Worm (Caenorhabditis elegans) whole organism, L4 larva: Measurements from ENCODE around the gene nlp-59.

ENCODE experiments used
- D1046.2 ChIP-seq: fragments of 200-800 bp; sonication (Bioruptor generic); IDR thresholded peaks from 2 replicates; pipeline ENCODE4 v1.3.6; 2022; ENCODE audit warnings: missing genetic modification characterization, missing compliant biosample characterization
- F10B5.3 ChIP-seq: sonication (generic microtip); optimal IDR thresholded peaks from 2 replicates; lab custom pipeline; 2016; ENCODE audit warnings: mild to moderate bottlenecking, missing genetic modification characterization, missing compliant biosample characterization
- F37D6.2 ChIP-seq: sonication (generic microtip); optimal IDR thresholded peaks from 2 replicates; lab custom pipeline; 2016; ENCODE audit warnings: mild to moderate bottlenecking, missing genetic modification characterization, missing compliant biosample characterization
- R02D3.7 ChIP-seq: fragments of 150-350 bp; sonication (generic microtip); optimal IDR thresholded peaks from 3 replicates; lab custom pipeline; 2014; ENCODE audit warnings: missing biosample characterization, missing genetic modification characterization
- Y105C5A.15 ChIP-seq: fragments of 200-800 bp; sonication (Bioruptor generic); IDR thresholded peaks from 2 replicates; pipeline ENCODE4 v1.3.6; 2022; ENCODE audit warnings: missing genetic modification characterization, missing compliant biosample characterization
- Y48G9A.11 ChIP-seq: fragments of 200-800 bp; sonication (Bioruptor generic); IDR thresholded peaks from 2 replicates; pipeline ENCODE4 v1.3.6; 2022; ENCODE audit warnings: missing genetic modification reagents, missing genetic modification characterization, missing compliant biosample characterization
- Y5F2A.4 ChIP-seq: fragments of 200-800 bp; sonication (Bioruptor generic); optimal IDR thresholded peaks from 2 replicates; lab custom pipeline; 2018; ENCODE audit warnings: mild to moderate bottlenecking, missing genetic modification characterization, missing compliant biosample characterization
- ZK546.5 ChIP-seq, 2 experiments: sonication (generic microtip); optimal IDR thresholded peaks; 2 replicates each; lab custom pipeline; 2017; ENCODE audit warnings: missing biosample characterization in 2 of 2, missing genetic modification characterization in 2 of 2
- aha-1 ChIP-seq: fragments of 150-350 bp; peaks from one replicate; lab custom pipeline; 2014; ENCODE audit warnings: missing biosample characterization, missing genetic modification characterization
- arid-1 ChIP-seq: fragments of 200-800 bp; sonication (Bioruptor generic); conservative IDR thresholded peaks from 2 replicates; pipeline ENCODE4 v1.3.6; 2022; ENCODE audit warnings: missing genetic modification reagents, missing genetic modification characterization, missing compliant biosample characterization
- ceh-28 ChIP-seq: fragments of 150-350 bp; optimal IDR thresholded peaks from 2 replicates; lab custom pipeline; 2014; ENCODE audit warnings: missing biosample characterization, missing genetic modification reagents, missing genetic modification characterization
- ceh-44 ChIP-seq: fragments of 200-800 bp; sonication (Bioruptor generic); IDR thresholded peaks from 2 replicates; pipeline ENCODE4 v1.3.6; 2022; ENCODE audit warnings: missing genetic modification reagents, missing genetic modification characterization, missing compliant biosample characterization
- ceh-62 ChIP-seq: sonication (generic microtip); optimal IDR thresholded peaks from 2 replicates; lab custom pipeline; 2017; ENCODE audit warnings: missing biosample characterization, missing genetic modification characterization
- ceh-82 ChIP-seq: sonication (generic microtip); optimal IDR thresholded peaks from 2 replicates; lab custom pipeline; 2017; ENCODE audit warnings: missing biosample characterization, missing genetic modification characterization
- ces-1 ChIP-seq: fragments of 150-350 bp; sonication (generic microtip); optimal IDR thresholded peaks from 4 replicates; lab custom pipeline; 2014; ENCODE audit warnings: missing biosample characterization, missing genetic modification reagents, missing genetic modification characterization
- cey-2 ChIP-seq: sonication (generic microtip); optimal IDR thresholded peaks from 3 replicates; lab custom pipeline; 2017; ENCODE audit warnings: missing genetic modification characterization, mild to moderate bottlenecking, missing compliant biosample characterization, antibody characterized with exemption, borderline replicate concordance; ENCODE audit not compliant: insufficient read depth
- ctbp-1 ChIP-seq: fragments of 200-800 bp; sonication (Bioruptor generic); IDR thresholded peaks from 2 replicates; pipeline ENCODE4 v1.3.6; 2022; ENCODE audit warnings: missing genetic modification reagents, missing genetic modification characterization, missing compliant biosample characterization
- daf-16 ChIP-seq, 3 experiments: sonication (generic microtip); optimal IDR thresholded peaks; 2 replicates each; lab custom pipeline; 2016 to 2017; ENCODE audit warnings: missing genetic modification characterization in 3 of 3, missing genetic modification reagents in 3 of 3, mild to moderate bottlenecking in 2 of 3, missing compliant biosample characterization in 2 of 3, missing biosample characterization in 1 of 3, moderate library complexity in 1 of 3
- egl-43 ChIP-seq: fragments of 200-800 bp; sonication (Bioruptor generic); IDR thresholded peaks from 2 replicates; pipeline ENCODE4 v1.3.6; 2022; ENCODE audit warnings: missing genetic modification reagents, missing genetic modification characterization, missing compliant biosample characterization
- hlh-30 ChIP-seq: sonication (generic microtip); optimal IDR thresholded peaks from 2 replicates; lab custom pipeline; 2017; ENCODE audit warnings: antibody characterized with exemption, mild to moderate bottlenecking, missing genetic modification characterization, missing compliant biosample characterization; ENCODE audit not compliant: insufficient read depth
- lin-38 ChIP-seq: fragments of 200-800 bp; sonication (Bioruptor generic); IDR thresholded peaks from 2 replicates; pipeline ENCODE4 v1.3.6; 2022; ENCODE audit warnings: missing genetic modification reagents, missing genetic modification characterization, missing compliant biosample characterization
- lin-39 ChIP-seq: fragments of 150-350 bp; optimal IDR thresholded peaks from 2 replicates; lab custom pipeline; 2014; ENCODE audit warnings: missing biosample characterization, missing genetic modification reagents, missing genetic modification characterization
- madf-5 ChIP-seq, 2 experiments: fragments of 200-800 bp; sonication (Bioruptor generic); IDR thresholded peaks; 2 replicates each; pipeline ENCODE4 v1.3.6; 2022; ENCODE audit warnings: missing compliant biosample characterization in 2 of 2, missing genetic modification characterization in 2 of 2
- madf-9 ChIP-seq: fragments of 200-800 bp; sonication (Bioruptor generic); conservative IDR thresholded peaks from 2 replicates; pipeline ENCODE4 v1.3.6; 2022; ENCODE audit warnings: missing genetic modification reagents, missing genetic modification characterization, missing compliant biosample characterization
- mdt-29 ChIP-seq: fragments of 200-800 bp; sonication (Bioruptor generic); IDR thresholded peaks from 2 replicates; pipeline ENCODE4 v1.3.6; 2022; ENCODE audit warnings: missing genetic modification reagents, missing genetic modification characterization, missing compliant biosample characterization
- mep-1 ChIP-seq: fragments of 150-350 bp; sonication (generic microtip); optimal IDR thresholded peaks from 3 replicates; lab custom pipeline; 2014; ENCODE audit warnings: missing biosample characterization, missing genetic modification characterization
- mes-2 ChIP-seq: sonication (generic microtip); optimal IDR thresholded peaks from 2 replicates; lab custom pipeline; 2016; ENCODE audit warnings: missing genotype, mild to moderate bottlenecking, missing genetic modification characterization, missing compliant biosample characterization; ENCODE audit not compliant: poor library complexity, severe bottlenecking
- mxl-2 ChIP-seq: fragments of 200-800 bp; sonication (Bioruptor generic); conservative IDR thresholded peaks from 2 replicates; pipeline ENCODE4 v1.3.6; 2022; ENCODE audit warnings: missing genetic modification reagents, missing genetic modification characterization, missing compliant biosample characterization
- nhr-10 ChIP-seq: fragments of 150-350 bp; optimal IDR thresholded peaks from 2 replicates; lab custom pipeline; 2014; ENCODE audit warnings: missing biosample characterization, missing genetic modification characterization
- nhr-11 ChIP-seq: fragments of 150-350 bp; optimal IDR thresholded peaks from 2 replicates; lab custom pipeline; 2014; ENCODE audit warnings: missing biosample characterization, missing genetic modification characterization
- nhr-25 ChIP-seq: sonication (generic microtip); optimal IDR thresholded peaks from 2 replicates; lab custom pipeline; 2017; ENCODE audit warnings: missing genetic modification characterization, mild to moderate bottlenecking, missing compliant biosample characterization, antibody characterized with exemption, moderate library complexity, borderline replicate concordance; ENCODE audit not compliant: insufficient read depth
- nhr-41 ChIP-seq: fragments of 200-800 bp; sonication (Bioruptor generic); IDR thresholded peaks from 2 replicates; pipeline ENCODE4 v1.3.6; 2022; ENCODE audit warnings: missing genetic modification reagents, missing genetic modification characterization, missing compliant biosample characterization
- nhr-42 ChIP-seq: fragments of 200-800 bp; sonication (Bioruptor generic); IDR thresholded peaks from 2 replicates; pipeline ENCODE4 v1.3.6; 2022; ENCODE audit warnings: missing genetic modification characterization, missing compliant biosample characterization
- nhr-77 ChIP-seq: fragments of 150-350 bp; optimal IDR thresholded peaks from 2 replicates; lab custom pipeline; 2014; ENCODE audit warnings: missing biosample characterization, missing genetic modification characterization
- pqm-1 ChIP-seq: sonication (generic microtip); optimal IDR thresholded peaks from 2 replicates; lab custom pipeline; 2017; ENCODE audit warnings: missing biosample characterization, missing genetic modification characterization
- set-16 ChIP-seq: fragments of 200-800 bp; sonication (Bioruptor generic); IDR thresholded peaks from 2 replicates; pipeline ENCODE4 v1.3.6; 2022; ENCODE audit warnings: missing genetic modification reagents, missing genetic modification characterization, missing compliant biosample characterization
- snpc-1.2 ChIP-seq: fragments of 200-800 bp; sonication (Bioruptor generic); IDR thresholded peaks from 2 replicates; pipeline ENCODE4 v1.3.6; 2022; ENCODE audit warnings: missing genetic modification reagents, missing genetic modification characterization, missing compliant biosample characterization
- snpc-4 ChIP-seq: fragments of 150-350 bp; optimal IDR thresholded peaks from 2 replicates; lab custom pipeline; 2014; ENCODE audit warnings: missing biosample characterization, missing genetic modification characterization
- spr-1 ChIP-seq: sonication (generic microtip); optimal IDR thresholded peaks from 2 replicates; lab custom pipeline; 2016; ENCODE audit warnings: mild to moderate bottlenecking, missing genetic modification characterization, missing compliant biosample characterization
- spr-3 ChIP-seq: fragments of 200-800 bp; sonication (Bioruptor generic); optimal IDR thresholded peaks from 2 replicates; lab custom pipeline; 2018; ENCODE audit warnings: mild to moderate bottlenecking, missing genetic modification characterization, missing compliant biosample characterization
- tag-97 ChIP-seq: fragments of 200-800 bp; sonication (Bioruptor generic); IDR thresholded peaks from 2 replicates; pipeline ENCODE4 v1.3.6; 2022; ENCODE audit warnings: missing genetic modification characterization, missing compliant biosample characterization
- unc-39 ChIP-seq: sonication (generic microtip); optimal IDR thresholded peaks from 2 replicates; lab custom pipeline; 2017; ENCODE audit warnings: missing biosample characterization, missing genetic modification characterization
- vab-7 ChIP-seq: fragments of 200-800 bp; sonication (Bioruptor generic); IDR thresholded peaks from 2 replicates; pipeline ENCODE4 v1.3.6; 2022; ENCODE audit warnings: missing genetic modification reagents, missing genetic modification characterization, missing compliant biosample characterization
- zfp-3 ChIP-seq: fragments of 200-800 bp; sonication (Bioruptor generic); conservative IDR thresholded peaks from 2 replicates; pipeline ENCODE4 v1.3.6; 2022; ENCODE audit warnings: missing genetic modification reagents, missing genetic modification characterization, missing compliant biosample characterization
- ztf-11 ChIP-seq: fragments of 150-350 bp; optimal IDR thresholded peaks from 2 replicates; lab custom pipeline; 2014; ENCODE audit warnings: missing biosample characterization, missing genetic modification characterization
- ztf-7 ChIP-seq: fragments of 150-350 bp; optimal IDR thresholded peaks from 2 replicates; lab custom pipeline; 2014; ENCODE audit warnings: missing biosample characterization, missing genetic modification characterization

Gene nlp-59

ce11 chrV:14999485-15000023 is 28.3 kb downstream of the nlp-59 start, which contains the start of gene T01C3.11:
TSS of gene T01C3.11 (plus strand) at chrV:14999535.
- TF ChIP-seq madf-5 (GFP tag; IDR thresholded peaks at IDR 0.05; lab: Robert Waterston, UW) (no peak), nhr-11 (tag; lab: Kevin White, UChicago) (no peak), snpc-1.2 (GFP tag; lab: Robert Waterston, UW) (0 out of 2 replicates have a peak, but pooled peaks have one; percentile 35), Y48G9A.11 (peak; percentile 63; the same call in 1 of the 2 replicates), Y105C5A.15 (0 out of 2 replicates have a peak, but pooled peaks have one; percentile 20), snpc-4 (tag; lab: Kevin White, UChicago) (no peak), ceh-44 (GFP tag; lab: Robert Waterston, UW) (no peak), cey-2 (no peak), F37D6.2 (tag; lab: Kevin White, UChicago) (no peak), spr-1 (tag; lab: Kevin White, UChicago) (no peak), ZK546.5 (tag; optimal IDR thresholded peaks at IDR 0.05; lab: Kevin White, UChicago) (no peak), lin-38 (GFP tag; lab: Robert Waterston, UW) (peak; percentile 54), zfp-3 (GFP tag; lab: Robert Waterston, UW) (0 out of 2 replicates have a peak, but pooled peaks have one; percentile 19), vab-7 (GFP tag; lab: Robert Waterston, UW) (no peak)

- TF ChIP-seq lin-39 (tag; lab: Kevin White, UChicago) (no peak), lin-38 (GFP tag; lab: Robert Waterston, UW) (peak; percentile 82), mdt-29 (GFP tag; lab: Robert Waterston, UW) (peak; percentile 68; the same call in 1 of the 2 replicates), D1046.2 (no peak), nhr-11 (tag; lab: Kevin White, UChicago) (no peak), ztf-7 (no peak), arid-1 (GFP tag; lab: Robert Waterston, UW) (no peak), ctbp-1 (GFP tag; lab: Robert Waterston, UW) (peak; percentile 65; the same call in 1 of the 2 replicates), hlh-30 (no peak), vab-7 (GFP tag; lab: Robert Waterston, UW) (no peak), nhr-10 (tag; lab: Kevin White, UChicago) (no peak), pqm-1 (no peak), ztf-11 (tag; lab: Kevin White, UChicago) (no peak), snpc-1.2 (GFP tag; lab: Robert Waterston, UW) (peak; percentile 10; the same call in 1 of the 2 replicates), set-16 (GFP tag; lab: Robert Waterston, UW) (peak; percentile 40; the same call in 1 of the 2 replicates), ceh-82 (no peak), tag-97 (GFP tag; lab: Robert Waterston, UW) (no peak), ceh-28 (tag; lab: Kevin White, UChicago) (no peak), nhr-42 (GFP tag; lab: Robert Waterston, UW) (no peak), Y5F2A.4 (GFP tag; lab: Kevin White, UChicago) (peak; percentile 47), daf-16 (GFP tag; optimal IDR thresholded peaks at IDR 0.05; lab: Kevin White, UChicago) (peak in 1 of 2 experiments; percentile 21), daf-16 (tag; optimal IDR thresholded peaks at IDR 0.05; lab: Kevin White, UChicago) (no peak), mxl-2 (GFP tag; lab: Robert Waterston, UW) (no peak), spr-3 (GFP tag; lab: Kevin White, UChicago) (no peak), R02D3.7 (no peak), spr-1 (tag; lab: Kevin White, UChicago) (no peak), mes-2 (peak; percentile 22), nhr-41 (GFP tag; lab: Robert Waterston, UW) (no peak), egl-43 (peak; percentile 49; the same call in 1 of the 2 replicates), F10B5.3 (tag; lab: Kevin White, UChicago) (no peak), mep-1 (tag; lab: Kevin White, UChicago) (no peak), ces-1 (no peak), ceh-62 (tag; lab: Kevin White, UChicago) (no peak), aha-1 (tag; lab: Kevin White, UChicago) (peak; percentile 90), madf-9 (no peak), nhr-25 (peak; percentile 32), nhr-77 (tag; lab: Kevin White, UChicago) (no peak), cey-2 (no peak), unc-39 (tag; lab: Kevin White, UChicago) (no peak)
These were observed 28.9 kb downstream of the nlp-59 start, which contains the start of gene rps-16 for ce11 chrV:15000055-15000704. TSS of gene rps-16 (minus strand) at chrV:15000541.
